Fruit fly (Drosophila melanogaster) whole organism, embryonic: ENCODE data around the gene ds.

ENCODE experiments used
- Adf1 ChIP-seq: fragments of 200-800 bp; sonication (Bioruptor generic); IDR thresholded peaks from 2 replicates; pipeline ENCODE4 v1.3.6; 2022; ENCODE audit warnings: missing biosample characterization, missing genetic modification characterization
- Bdp1 ChIP-seq: fragments of 200-800 bp; sonication (Bioruptor generic); optimal IDR thresholded peaks from 3 replicates; lab custom pipeline; 2016; ENCODE audit warnings: missing biosample characterization, missing genetic modification characterization
- C15 ChIP-seq: fragments of 200-800 bp; sonication (Bioruptor generic); IDR thresholded peaks from 3 replicates; pipeline ENCODE4 v1.3.6; 2022; ENCODE audit warnings: missing biosample characterization, missing genetic modification characterization
- CG1024 ChIP-seq: fragments of 200-800 bp; sonication (Bioruptor generic); IDR thresholded peaks from 2 replicates; pipeline ENCODE4 v1.3.6; 2022; ENCODE audit warnings: missing biosample characterization, missing genetic modification characterization
- CG10543 ChIP-seq: fragments of 200-800 bp; sonication (Bioruptor generic); optimal IDR thresholded peaks from 3 replicates; lab custom pipeline; 2017; ENCODE audit warnings: missing biosample characterization, mild to moderate bottlenecking, missing genetic modification characterization, moderate library complexity
- CG11247 ChIP-seq: fragments of 200-800 bp; sonication (Bioruptor generic); IDR thresholded peaks from 2 replicates; pipeline ENCODE4 v1.3.6; 2022; ENCODE audit warnings: missing biosample characterization, missing genetic modification characterization
- CG11695 ChIP-seq: fragments of 200-800 bp; sonication (Bioruptor generic); IDR thresholded peaks from 3 replicates; pipeline ENCODE4 v1.3.6; 2022; ENCODE audit warnings: missing biosample characterization, missing genetic modification characterization
- CG13894 ChIP-seq: fragments of 200-800 bp; sonication (Bioruptor generic); optimal IDR thresholded peaks from 3 replicates; lab custom pipeline; 2018; ENCODE audit warnings: missing biosample characterization, mild to moderate bottlenecking, missing genetic modification characterization, moderate library complexity
- CG15514 ChIP-seq: fragments of 200-800 bp; sonication (Bioruptor generic); optimal IDR thresholded peaks from 3 replicates; lab custom pipeline; 2017; ENCODE audit warnings: missing biosample characterization, missing genetic modification characterization, mild to moderate bottlenecking, moderate library complexity, missing genetic modification reagents
- CG16813 ChIP-seq: fragments of 200-800 bp; sonication (Bioruptor generic); IDR thresholded peaks from 3 replicates; pipeline ENCODE4 v1.3.6; 2022; ENCODE audit warnings: missing biosample characterization, missing genetic modification characterization; ENCODE audit not compliant: partially characterized antibody
- CG18764 ChIP-seq: fragments of 200-800 bp; sonication (Bioruptor generic); optimal IDR thresholded peaks from 3 replicates; lab custom pipeline; 2016; ENCODE audit warnings: missing biosample characterization, missing genetic modification characterization
- CG32767 ChIP-seq: fragments of 200-800 bp; sonication (Bioruptor generic); IDR thresholded peaks from 2 replicates; pipeline ENCODE4 v1.3.6; 2022; ENCODE audit warnings: missing biosample characterization, missing genetic modification characterization
- CG3281 ChIP-seq: fragments of 200-800 bp; sonication (Bioruptor generic); optimal IDR thresholded peaks from 3 replicates; lab custom pipeline; 2017; ENCODE audit warnings: missing biosample characterization, mild to moderate bottlenecking, missing genetic modification characterization
- CG3838 ChIP-seq: fragments of 200-800 bp; sonication (Bioruptor generic); optimal IDR thresholded peaks from 3 replicates; lab custom pipeline; 2016; ENCODE audit warnings: missing biosample characterization, missing genetic modification characterization
- CG42726 ChIP-seq: fragments of 200-800 bp; sonication (Bioruptor generic); IDR thresholded peaks from 2 replicates; pipeline ENCODE4 v1.3.6; 2022; ENCODE audit warnings: missing biosample characterization, missing genetic modification characterization; ENCODE audit not compliant: partially characterized antibody
- CG4617 ChIP-seq: fragments of 200-800 bp; sonication (Bioruptor generic); optimal IDR thresholded peaks from 3 replicates; lab custom pipeline; 2016; ENCODE audit warnings: missing biosample characterization, missing genetic modification characterization, borderline replicate concordance
- CG5180 ChIP-seq: fragments of 200-800 bp; sonication (Bioruptor generic); optimal IDR thresholded peaks from 3 replicates; lab custom pipeline; 2017; ENCODE audit warnings: missing biosample characterization, missing genetic modification characterization, mild to moderate bottlenecking, moderate library complexity, missing genetic modification reagents
- CG8388 ChIP-seq: fragments of 200-800 bp; sonication (Bioruptor generic); optimal IDR thresholded peaks from 2 replicates; lab custom pipeline; 2019; ENCODE audit warnings: missing biosample characterization, mild to moderate bottlenecking, missing genetic modification characterization, moderate library complexity
- Camta ChIP-seq: fragments of 200-800 bp; sonication (Bioruptor generic); optimal IDR thresholded peaks from 2 replicates; lab custom pipeline; 2016; ENCODE audit warnings: missing biosample characterization, missing genetic modification characterization
- Chrac-16 ChIP-seq: fragments of 200-800 bp; sonication (Bioruptor generic); optimal IDR thresholded peaks from 3 replicates; lab custom pipeline; 2016; ENCODE audit warnings: missing biosample characterization, missing genetic modification characterization
- CoRest ChIP-seq: fragments of 200-800 bp; sonication (Bioruptor generic); optimal IDR thresholded peaks from 3 replicates; lab custom pipeline; 2018; ENCODE audit warnings: missing biosample characterization, mild to moderate bottlenecking, missing genetic modification characterization, moderate library complexity
- D19A ChIP-seq: fragments of 200-800 bp; optimal IDR thresholded peaks from 3 replicates; lab custom pipeline; 2019; ENCODE audit warnings: missing biosample characterization, mild to moderate bottlenecking, missing genetic modification characterization, moderate library complexity
- Dip3 ChIP-seq: fragments of 200-800 bp; sonication (Bioruptor generic); optimal IDR thresholded peaks from 3 replicates; lab custom pipeline; 2016; ENCODE audit warnings: missing biosample characterization, missing genetic modification characterization
- H2.0 ChIP-seq: fragments of 200-800 bp; sonication (Bioruptor generic); IDR thresholded peaks from 2 replicates; pipeline ENCODE4 v1.3.6; 2022; ENCODE audit warnings: missing biosample characterization, missing genetic modification characterization
- Hmx ChIP-seq: fragments of 200-800 bp; sonication (Bioruptor generic); optimal IDR thresholded peaks from 2 replicates; lab custom pipeline; 2016; ENCODE audit warnings: missing biosample characterization, missing genetic modification characterization
- Poxn ChIP-seq: fragments of 200-800 bp; sonication (Bioruptor generic); IDR thresholded peaks from 2 replicates; pipeline ENCODE4 v1.3.6; 2022; ENCODE audit warnings: missing biosample characterization, missing genetic modification characterization
- Rx ChIP-seq: fragments of 200-800 bp; sonication (Bioruptor generic); IDR thresholded peaks from 2 replicates; pipeline ENCODE4 v1.3.6; 2022; ENCODE audit warnings: missing biosample characterization, missing genetic modification characterization
- Sox100B ChIP-seq: fragments of 200-800 bp; sonication (Bioruptor generic); optimal IDR thresholded peaks from 3 replicates; lab custom pipeline; 2018; ENCODE audit warnings: missing biosample characterization, mild to moderate bottlenecking, missing genetic modification characterization
- ase ChIP-seq: fragments of 200-800 bp; sonication (Bioruptor generic); IDR thresholded peaks from 3 replicates; pipeline ENCODE4 v1.3.6; 2022; ENCODE audit warnings: missing biosample characterization, missing genetic modification characterization
- ato ChIP-seq: fragments of 200-800 bp; sonication (Bioruptor generic); IDR thresholded peaks from 2 replicates; pipeline ENCODE4 v1.3.6; 2022; ENCODE audit warnings: missing biosample characterization, missing genetic modification characterization; ENCODE audit not compliant: partially characterized antibody
- bsh ChIP-seq, 2 experiments: fragments of 200-800 bp; sonication (Bioruptor generic); optimal IDR thresholded peaks; 2 replicates each; lab custom pipeline; 2017 to 2018; ENCODE audit warnings: mild to moderate bottlenecking in 2 of 2, missing biosample characterization in 2 of 2, missing genetic modification characterization in 2 of 2, moderate library complexity in 1 of 2
- btn ChIP-seq: fragments of 200-800 bp; sonication (Bioruptor generic); optimal IDR thresholded peaks from 2 replicates; lab custom pipeline; 2016; ENCODE audit warnings: missing biosample characterization, missing genetic modification characterization
- crp ChIP-seq, 2 experiments: fragments of 200-800 bp; sonication (Bioruptor generic); optimal IDR thresholded peaks; 2 replicates in 1 of 2; 3 replicates in 1 of 2; lab custom pipeline; 2017; ENCODE audit warnings: missing biosample characterization in 2 of 2, missing genetic modification characterization in 2 of 2, mild to moderate bottlenecking in 1 of 2, moderate library complexity in 1 of 2
- da ChIP-seq: fragments of 200-800 bp; sonication (Bioruptor generic); optimal IDR thresholded peaks from 2 replicates; lab custom pipeline; 2016; ENCODE audit warnings: missing biosample characterization, missing genetic modification characterization
- danr ChIP-seq: fragments of 200-800 bp; sonication (Bioruptor generic); IDR thresholded peaks from 2 replicates; pipeline ENCODE4 v1.3.6; 2022; ENCODE audit warnings: missing biosample characterization, missing genetic modification characterization
- dm ChIP-seq: fragments of 200-800 bp; sonication (Bioruptor generic); optimal IDR thresholded peaks from 3 replicates; lab custom pipeline; 2016; ENCODE audit warnings: missing biosample characterization, missing genetic modification characterization
- ewg ChIP-seq: fragments of 200-800 bp; sonication (Bioruptor generic); optimal IDR thresholded peaks from 3 replicates; lab custom pipeline; 2017; ENCODE audit warnings: mild to moderate bottlenecking, missing biosample characterization, missing genetic modification reagents, missing genetic modification characterization
- gsb-n ChIP-seq: fragments of 200-800 bp; sonication (Bioruptor generic); optimal IDR thresholded peaks from 3 replicates; lab custom pipeline; 2018; ENCODE audit warnings: missing biosample characterization, mild to moderate bottlenecking, missing genetic modification characterization
- her ChIP-seq: fragments of 200-800 bp; sonication (Bioruptor generic); optimal IDR thresholded peaks from 2 replicates; lab custom pipeline; 2016; ENCODE audit warnings: missing biosample characterization, missing genetic modification characterization
- jing ChIP-seq: fragments of 200-800 bp; sonication (Bioruptor generic); optimal IDR thresholded peaks from 2 replicates; lab custom pipeline; 2018; ENCODE audit warnings: missing biosample characterization, mild to moderate bottlenecking, missing genetic modification characterization
- knrl ChIP-seq: fragments of 200-800 bp; sonication (Bioruptor generic); IDR thresholded peaks from 3 replicates; pipeline ENCODE4 v1.3.6; 2022; ENCODE audit warnings: missing biosample characterization, missing genetic modification characterization; ENCODE audit not compliant: partially characterized antibody
- lbe ChIP-seq: fragments of 200-800 bp; sonication (Bioruptor generic); optimal IDR thresholded peaks from 2 replicates; lab custom pipeline; 2016; ENCODE audit warnings: missing biosample characterization, mild to moderate bottlenecking, missing genetic modification characterization
- lilli ChIP-seq: fragments of 200-800 bp; sonication (Bioruptor generic); optimal IDR thresholded peaks from 3 replicates; lab custom pipeline; 2016; ENCODE audit warnings: missing biosample characterization, missing genetic modification characterization
- lmd ChIP-seq: fragments of 200-800 bp; sonication (Bioruptor generic); IDR thresholded peaks from 2 replicates; pipeline ENCODE4 v1.3.6; 2022; ENCODE audit warnings: missing biosample characterization, missing genetic modification characterization
- phol ChIP-seq: fragments of 200-800 bp; sonication (Bioruptor generic); optimal IDR thresholded peaks from 3 replicates; lab custom pipeline; 2018; ENCODE audit warnings: missing biosample characterization, mild to moderate bottlenecking, missing genetic modification characterization, moderate library complexity
- pros ChIP-seq: fragments of 200-800 bp; sonication (Bioruptor generic); optimal IDR thresholded peaks from 3 replicates; lab custom pipeline; 2019; ENCODE audit warnings: missing biosample characterization, mild to moderate bottlenecking, missing genetic modification characterization, moderate library complexity
- psq ChIP-seq: fragments of 200-800 bp; sonication (Bioruptor generic); optimal IDR thresholded peaks from 2 replicates; lab custom pipeline; 2017; ENCODE audit warnings: missing biosample characterization, missing genetic modification characterization
- sd ChIP-seq: fragments of 200-800 bp; sonication (Bioruptor generic); optimal IDR thresholded peaks from 3 replicates; lab custom pipeline; 2018; ENCODE audit warnings: missing biosample characterization, mild to moderate bottlenecking, missing genetic modification characterization, moderate library complexity
- seq ChIP-seq: fragments of 200-800 bp; sonication (Bioruptor generic); IDR thresholded peaks from 2 replicates; pipeline ENCODE4 v1.3.6; 2022; ENCODE audit warnings: missing biosample characterization, missing genetic modification characterization
- tgo ChIP-seq: fragments of 200-800 bp; sonication (Bioruptor generic); IDR thresholded peaks from 3 replicates; pipeline ENCODE4 v1.3.6; 2022; ENCODE audit warnings: missing biosample characterization, missing genetic modification characterization
- tin ChIP-seq: fragments of 200-800 bp; sonication (Bioruptor generic); optimal IDR thresholded peaks from 3 replicates; lab custom pipeline; 2016; ENCODE audit warnings: missing biosample characterization, missing genetic modification characterization
- yki ChIP-seq: fragments of >200 bp; optimal IDR thresholded peaks from 3 replicates; lab custom pipeline; 2018

The ds gene

DNA sequence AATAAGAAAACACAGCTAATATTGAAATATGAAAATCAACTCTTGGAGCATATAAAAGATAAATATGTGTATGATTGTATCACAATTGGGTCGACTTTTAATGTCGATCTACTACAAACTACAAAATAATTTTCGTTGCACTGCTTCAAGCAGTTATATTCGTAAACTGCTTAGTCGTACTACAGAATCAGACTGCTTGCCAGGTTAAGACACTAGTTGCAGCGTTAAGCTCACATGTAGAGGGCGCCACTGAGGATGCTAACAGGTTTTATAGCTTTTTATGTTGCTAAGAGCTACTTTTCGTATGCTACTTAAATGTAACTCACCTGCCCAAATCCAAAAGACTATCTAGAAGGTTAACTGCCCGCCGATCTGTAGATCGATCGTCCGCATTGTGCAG, 25.2 kb upstream of the ds start (continued):
- no peak for TF ChIP-seq CG4617
- TF ChIP-seq Bdp1 = peak; percentile 50
- no peak for TF ChIP-seq da
- no peak for TF ChIP-seq ase (GFP tag; lab: Robert Waterston, UW)
- TF ChIP-seq CG32767 = no peak
- TF ChIP-seq Sox100B (GFP tag; lab: Kevin White, UChicago) = no peak
- no peak for TF ChIP-seq D19A (tag; lab: Kevin White, UChicago)
- TF ChIP-seq gsb-n (tag; lab: Kevin White, UChicago) = no peak
- no peak for TF ChIP-seq jing (GFP tag; lab: Kevin White, UChicago)
- no peak for TF ChIP-seq sd (tag; lab: Kevin White, UChicago)
- peak; percentile 26; the same call in 1 of the 2 replicates for TF ChIP-seq CG11247 (GFP tag; lab: Robert Waterston, UW)
- TF ChIP-seq C15 (GFP tag; lab: Robert Waterston, UW) = no peak
- no peak for TF ChIP-seq her
- TF ChIP-seq lbe (GFP tag; lab: Kevin White, UChicago) = no peak
- TF ChIP-seq H2.0 (GFP tag; lab: Robert Waterston, UW) = no peak
- TF ChIP-seq Camta (GFP tag; lab: Kevin White, UChicago) = no peak
- TF ChIP-seq ato (GFP tag; lab: Robert Waterston, UW) = no peak
- TF ChIP-seq CoRest (tag; lab: Kevin White, UChicago) = peak; percentile 27
- TF ChIP-seq CG10543 (GFP tag; lab: Kevin White, UChicago) = no peak
- no peak for TF ChIP-seq Chrac-16 (GFP tag; lab: Kevin White, UChicago)
- no peak for TF ChIP-seq dm (GFP tag; lab: Kevin White, UChicago)
- TF ChIP-seq CG1024 (GFP tag; lab: Robert Waterston, UW) = no peak
- TF ChIP-seq Dip3 = peak; percentile 6
- TF ChIP-seq CG8388 (GFP tag; lab: Kevin White, UChicago) = no peak
- no peak for TF ChIP-seq psq
- TF ChIP-seq bsh (GFP tag; optimal IDR thresholded peaks at IDR 0.05; lab: Kevin White, UChicago) = no peak
- TF ChIP-seq seq (GFP tag; lab: Robert Waterston, UW) = no peak
- TF ChIP-seq Poxn (GFP tag; lab: Robert Waterston, UW) = no peak
- TF ChIP-seq CG3281 (GFP tag; lab: Kevin White, UChicago) = no peak
- TF ChIP-seq pros (GFP tag; lab: Kevin White, UChicago) = no peak
- TF ChIP-seq danr (GFP tag; lab: Robert Waterston, UW) = no peak
- no peak for TF ChIP-seq crp (GFP tag; optimal IDR thresholded peaks at IDR 0.05; lab: Kevin White, UChicago)
- TF ChIP-seq CG15514 (GFP tag; lab: Kevin White, UChicago) = no peak
- TF ChIP-seq CG5180 = no peak
- TF ChIP-seq ewg (GFP tag; lab: Kevin White, UChicago) = no peak
- no peak for TF ChIP-seq lilli
- TF ChIP-seq lmd (GFP tag; lab: Robert Waterston, UW) = no peak
- TF ChIP-seq CG16813 (GFP tag; lab: Robert Waterston, UW) = peak; percentile 28; the same call in 1 of the 3 replicates
- no peak for TF ChIP-seq CG18764
- TF ChIP-seq Adf1 (GFP tag; lab: Robert Waterston, UW) = no peak
- TF ChIP-seq Rx (GFP tag; lab: Robert Waterston, UW) = no peak
- TF ChIP-seq tgo (GFP tag; lab: Robert Waterston, UW) = no peak; the same call in 2 of the 3 replicates
- TF ChIP-seq phol (tag; lab: Kevin White, UChicago) = peak; percentile 46
- TF ChIP-seq CG11695 (GFP tag; lab: Robert Waterston, UW) = no peak
- no peak for TF ChIP-seq tin
- peak; percentile 64; the same call in 2 of the 3 replicates for TF ChIP-seq knrl (GFP tag; lab: Robert Waterston, UW)
- no peak for TF ChIP-seq CG3838 (GFP tag; lab: Kevin White, UChicago)
- no peak for TF ChIP-seq Hmx (GFP tag; lab: Kevin White, UChicago)
- TF ChIP-seq CG13894 = no peak
- no peak for TF ChIP-seq btn (GFP tag; lab: Kevin White, UChicago)
- TF ChIP-seq yki = peak; percentile 11
- TF ChIP-seq CG42726 (GFP tag; lab: Robert Waterston, UW) = peak; percentile 71; the same call in 1 of the 2 replicates
